Worm (Caenorhabditis elegans): ENCODE data around the gene mth-2.
"Not testable (repeated sequence)": the region's sequence is repeated elsewhere in the genome, so short reads cannot be mapped to it uniquely, and the experiment has no call there.

DNA sequence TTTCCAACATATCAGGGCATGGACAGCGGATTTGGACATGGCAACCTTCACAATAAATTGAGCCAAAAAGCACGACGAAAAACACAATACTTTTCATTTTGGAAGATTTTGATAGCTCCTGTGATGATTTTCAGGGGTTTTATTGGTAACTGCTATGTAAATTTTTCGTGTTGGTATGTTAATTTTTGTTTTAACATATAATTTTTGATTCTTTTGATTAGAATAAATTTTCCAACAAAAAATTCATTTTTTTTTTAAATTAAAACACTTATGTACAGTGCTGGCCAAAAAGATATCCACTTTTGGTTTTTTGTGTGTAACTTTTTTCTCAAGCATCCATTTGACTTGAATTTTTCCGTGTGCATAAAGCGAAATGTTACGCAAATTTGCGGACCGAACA, 25.7 kb downstream of the mth-2 start, which contains the start of gene R03H10.4:
- not testable (repeated sequence) for TF ChIP-seq fkh-10 (GFP tag; optimal IDR thresholded peaks at IDR 0.05); hmg-11 (tag; optimal IDR thresholded peaks at IDR 0.05); egl-27 (tag; optimal IDR thresholded peaks at IDR 0.05); elt-2 (tag; optimal IDR thresholded peaks at IDR 0.05); jun-1 (tag; optimal IDR thresholded peaks at IDR 0.05); nhr-11 (tag; optimal IDR thresholded peaks at IDR 0.05); zag-1 (tag; optimal IDR thresholded peaks at IDR 0.05); skn-1 (tag; optimal IDR thresholded peaks at IDR 0.05)
